Worm (Caenorhabditis elegans) whole organism, L1 larva: ENCODE results near the gene sprr-2.

Experiments used
- ama-1 ChIP-seq: fragments of 150-350 bp; optimal IDR thresholded peaks from 2 replicates; lab custom pipeline; 2014
- blmp-1 ChIP-seq: fragments of 150-350 bp; optimal IDR thresholded peaks from 2 replicates; lab custom pipeline; 2014; ENCODE audit warnings: missing biosample characterization, missing genetic modification characterization
- isw-1 ChIP-seq: fragments of 200-800 bp; sonication (Bioruptor generic); IDR thresholded peaks from 2 replicates; pipeline ENCODE4 v1.3.6; 2022; ENCODE audit warnings: missing genetic modification characterization, missing compliant biosample characterization
- jun-1 ChIP-seq: fragments of 150-350 bp; optimal IDR thresholded peaks from 2 replicates; lab custom pipeline; 2014; ENCODE audit warnings: missing biosample characterization, missing genetic modification reagents, missing genetic modification characterization
- lin-39 ChIP-seq: fragments of 150-350 bp; optimal IDR thresholded peaks from 2 replicates; lab custom pipeline; 2014; ENCODE audit warnings: missing biosample characterization, missing genetic modification reagents, missing genetic modification characterization
- mep-1 ChIP-seq: fragments of 150-350 bp; optimal IDR thresholded peaks from 2 replicates; lab custom pipeline; 2014; ENCODE audit warnings: missing biosample characterization, missing genetic modification characterization
- nhr-12 ChIP-seq: sonication (generic microtip); optimal IDR thresholded peaks from 2 replicates; lab custom pipeline; 2017; ENCODE audit warnings: missing biosample characterization, missing genetic modification characterization
- pag-3 ChIP-seq: sonication (generic microtip); optimal IDR thresholded peaks from 2 replicates; lab custom pipeline; 2017; ENCODE audit warnings: missing genetic modification characterization, mild to moderate bottlenecking, missing compliant biosample characterization, antibody characterized with exemption, borderline replicate concordance; ENCODE audit not compliant: insufficient read depth
- sox-4 ChIP-seq: sonication (generic microtip); optimal IDR thresholded peaks from 2 replicates; lab custom pipeline; 2016; ENCODE audit warnings: missing genetic modification characterization, missing compliant biosample characterization
- tlp-1 ChIP-seq: fragments of 150-350 bp; optimal IDR thresholded peaks from 2 replicates; lab custom pipeline; 2014; ENCODE audit warnings: missing biosample characterization, missing genetic modification characterization

- no peak for TF ChIP-seq lin-39 (tag; lab: Kevin White, UChicago)
- no peak for TF ChIP-seq tlp-1 (tag; lab: Kevin White, UChicago)
- no peak for TF ChIP-seq isw-1
- no peak for TF ChIP-seq jun-1 (tag; lab: Kevin White, UChicago)
- TF ChIP-seq nhr-12 (tag; lab: Kevin White, UChicago), result no peak
- no peak for TF ChIP-seq sox-4 (tag; lab: Kevin White, UChicago)
- no peak for TF ChIP-seq ama-1
- TF ChIP-seq mep-1 (tag; lab: Kevin White, UChicago), result no peak
- no peak for TF ChIP-seq blmp-1 (tag; lab: Kevin White, UChicago)
- no peak for TF ChIP-seq pag-3 (tag; lab: Kevin White, UChicago)
These were observed 33.1 kb upstream of the sprr-2 start for ce11 chrX:14760166-14760565.
